Worm (Caenorhabditis elegans) whole organism, L3 larva: Measurements from ENCODE around the gene ZK470.4.

ENCODE experiments used
- R02D3.7 ChIP-seq: fragments of 150-350 bp; optimal IDR thresholded peaks from 2 replicates; lab custom pipeline; 2014; ENCODE audit warnings: missing biosample characterization, missing genetic modification characterization
- ZK546.5 ChIP-seq: sonication (generic microtip); optimal IDR thresholded peaks from 2 replicates; lab custom pipeline; 2017; ENCODE audit warnings: missing biosample characterization, missing genetic modification characterization
- aly-2 ChIP-seq: fragments of 150-350 bp; optimal IDR thresholded peaks from 2 replicates; lab custom pipeline; 2014; ENCODE audit warnings: missing biosample characterization, missing genetic modification characterization
- ama-1 ChIP-seq: fragments of 150-350 bp; optimal IDR thresholded peaks from 2 replicates; lab custom pipeline; 2018
- ceh-16 ChIP-seq: sonication (generic microtip); optimal IDR thresholded peaks from 2 replicates; lab custom pipeline; 2017; ENCODE audit warnings: missing biosample characterization, missing genetic modification characterization
- ceh-82 ChIP-seq: fragments of 150-350 bp; optimal IDR thresholded peaks from 2 replicates; lab custom pipeline; 2014; ENCODE audit warnings: missing biosample characterization, missing genetic modification characterization
- ceh-9 ChIP-seq: sonication (generic microtip); optimal IDR thresholded peaks from 2 replicates; lab custom pipeline; 2018; ENCODE audit warnings: missing biosample characterization, missing genetic modification characterization
- daf-12 ChIP-seq: fragments of 150-350 bp; optimal IDR thresholded peaks from 2 replicates; lab custom pipeline; 2014; ENCODE audit warnings: missing biosample characterization, missing genetic modification reagents, missing genetic modification characterization
- egl-5 ChIP-seq: fragments of 150-350 bp; optimal IDR thresholded peaks from 2 replicates; lab custom pipeline; 2017; ENCODE audit warnings: missing biosample characterization, missing genetic modification reagents, missing genetic modification characterization, inconsistent platforms
- elt-2 ChIP-seq: sonication (generic microtip); optimal IDR thresholded peaks from 2 replicates; lab custom pipeline; 2016; ENCODE audit warnings: missing genetic modification reagents, mild to moderate bottlenecking, missing genetic modification characterization, missing compliant biosample characterization
- elt-3 ChIP-seq, 3 experiments: fragments of 150-350 bp in 1 of 3; sonication (generic microtip) in 2 of 3; optimal IDR thresholded peaks; 2 replicates in 2 of 3; 4 replicates in 1 of 3; lab custom pipeline; 2014 to 2017; ENCODE audit warnings: missing biosample characterization in 3 of 3, missing genetic modification characterization in 3 of 3
- eor-1 ChIP-seq, 2 experiments: fragments of 150-350 bp; optimal IDR thresholded peaks; 2 replicates each; lab custom pipeline; 2014 to 2018; ENCODE audit warnings: missing biosample characterization in 2 of 2, missing genetic modification characterization in 2 of 2
- fkh-10 ChIP-seq: sonication (generic microtip); optimal IDR thresholded peaks from 2 replicates; lab custom pipeline; 2017; ENCODE audit warnings: missing biosample characterization, missing genetic modification reagents, missing genetic modification characterization
- fkh-2 ChIP-seq: fragments of 150-350 bp; optimal IDR thresholded peaks from 2 replicates; lab custom pipeline; 2014; ENCODE audit warnings: missing biosample characterization, missing genetic modification reagents, missing genetic modification characterization
- hmg-11 ChIP-seq: sonication (generic microtip); optimal IDR thresholded peaks from 2 replicates; lab custom pipeline; 2016; ENCODE audit warnings: missing genetic modification characterization, missing compliant biosample characterization
- jun-1 ChIP-seq: fragments of 150-350 bp; optimal IDR thresholded peaks from 2 replicates; lab custom pipeline; 2014; ENCODE audit warnings: missing biosample characterization, missing genetic modification reagents, missing genetic modification characterization
- lin-15B ChIP-seq: fragments of 150-350 bp; optimal IDR thresholded peaks from 2 replicates; lab custom pipeline; 2014; ENCODE audit warnings: missing biosample characterization, missing genetic modification characterization
- lin-39 ChIP-seq: fragments of 150-350 bp; optimal IDR thresholded peaks from 2 replicates; lab custom pipeline; 2018; ENCODE audit warnings: missing biosample characterization, missing genetic modification reagents, missing genetic modification characterization
- lsy-12 ChIP-seq: sonication (generic microtip); optimal IDR thresholded peaks from 2 replicates; lab custom pipeline; 2016; ENCODE audit warnings: mild to moderate bottlenecking, missing genetic modification characterization, missing compliant biosample characterization
- mdl-1 ChIP-seq: fragments of 150-350 bp; optimal IDR thresholded peaks from 2 replicates; lab custom pipeline; 2014; ENCODE audit warnings: missing biosample characterization, missing genetic modification characterization
- mml-1 ChIP-seq: fragments of 150-350 bp; sonication (generic microtip); optimal IDR thresholded peaks from 3 replicates; lab custom pipeline; 2014; ENCODE audit warnings: missing biosample characterization, missing genetic modification characterization
- nfya-1 ChIP-seq: sonication (generic microtip); optimal IDR thresholded peaks from 2 replicates; lab custom pipeline; 2017; ENCODE audit warnings: missing genetic modification characterization, mild to moderate bottlenecking, missing compliant biosample characterization, antibody characterized with exemption, moderate library complexity; ENCODE audit not compliant: insufficient read depth
- nhr-12 ChIP-seq: fragments of 150-350 bp; optimal IDR thresholded peaks from 2 replicates; lab custom pipeline; 2014; ENCODE audit warnings: missing biosample characterization, missing genetic modification characterization
- nhr-23 ChIP-seq: fragments of 150-350 bp; optimal IDR thresholded peaks from 2 replicates; lab custom pipeline; 2014; ENCODE audit warnings: missing biosample characterization, missing genetic modification reagents, missing genetic modification characterization
- nhr-237 ChIP-seq: fragments of 150-350 bp; optimal IDR thresholded peaks from 2 replicates; lab custom pipeline; 2014; ENCODE audit warnings: missing biosample characterization, missing genetic modification characterization
- nhr-25 ChIP-seq: sonication (generic microtip); optimal IDR thresholded peaks from 2 replicates; lab custom pipeline; 2017; ENCODE audit warnings: missing biosample characterization, missing genetic modification characterization
- nhr-28 ChIP-seq: fragments of 150-350 bp; optimal IDR thresholded peaks from 2 replicates; lab custom pipeline; 2014; ENCODE audit warnings: missing biosample characterization, missing genetic modification characterization
- nhr-43 ChIP-seq: sonication (generic microtip); optimal IDR thresholded peaks from 2 replicates; lab custom pipeline; 2016; ENCODE audit warnings: mild to moderate bottlenecking, missing genetic modification characterization, missing compliant biosample characterization; ENCODE audit not compliant: poor library complexity, severe bottlenecking
- nhr-67 ChIP-seq: fragments of 150-350 bp; optimal IDR thresholded peaks from 2 replicates; lab custom pipeline; 2014; ENCODE audit warnings: missing biosample characterization, missing genetic modification characterization
- nhr-76 ChIP-seq: fragments of 150-350 bp; sonication (generic microtip); optimal IDR thresholded peaks from 5 replicates; lab custom pipeline; 2014; ENCODE audit warnings: missing biosample characterization, missing genetic modification characterization
- nhr-77 ChIP-seq: fragments of 150-350 bp; optimal IDR thresholded peaks from 2 replicates; lab custom pipeline; 2014; ENCODE audit warnings: missing biosample characterization, missing genetic modification characterization
- snpc-4 ChIP-seq: fragments of 150-350 bp; optimal IDR thresholded peaks from 2 replicates; lab custom pipeline; 2014; ENCODE audit warnings: missing biosample characterization, missing genetic modification characterization
- tbx-2 ChIP-seq: sonication (generic microtip); optimal IDR thresholded peaks from 2 replicates; lab custom pipeline; 2016; ENCODE audit warnings: mild to moderate bottlenecking, missing genetic modification characterization, missing compliant biosample characterization
- unc-39 ChIP-seq: sonication (generic microtip); optimal IDR thresholded peaks from 4 replicates; lab custom pipeline; 2017; ENCODE audit warnings: missing biosample characterization, missing genetic modification characterization
- unc-62 ChIP-seq: fragments of 150-350 bp; sonication (generic microtip); optimal IDR thresholded peaks from 4 replicates; lab custom pipeline; 2014; ENCODE audit warnings: missing biosample characterization, missing genetic modification reagents, missing genetic modification characterization
- zag-1 ChIP-seq: fragments of 150-350 bp; optimal IDR thresholded peaks from 2 replicates; lab custom pipeline; 2014; ENCODE audit warnings: missing biosample characterization, missing genetic modification characterization
- ztf-11 ChIP-seq: fragments of 150-350 bp; optimal IDR thresholded peaks from 2 replicates; lab custom pipeline; 2014; ENCODE audit warnings: missing biosample characterization, missing genetic modification characterization
- ztf-4 ChIP-seq: fragments of 150-350 bp; optimal IDR thresholded peaks from 2 replicates; lab custom pipeline; 2014; ENCODE audit warnings: missing biosample characterization, missing genetic modification characterization

Gene ZK470.4

DNA sequence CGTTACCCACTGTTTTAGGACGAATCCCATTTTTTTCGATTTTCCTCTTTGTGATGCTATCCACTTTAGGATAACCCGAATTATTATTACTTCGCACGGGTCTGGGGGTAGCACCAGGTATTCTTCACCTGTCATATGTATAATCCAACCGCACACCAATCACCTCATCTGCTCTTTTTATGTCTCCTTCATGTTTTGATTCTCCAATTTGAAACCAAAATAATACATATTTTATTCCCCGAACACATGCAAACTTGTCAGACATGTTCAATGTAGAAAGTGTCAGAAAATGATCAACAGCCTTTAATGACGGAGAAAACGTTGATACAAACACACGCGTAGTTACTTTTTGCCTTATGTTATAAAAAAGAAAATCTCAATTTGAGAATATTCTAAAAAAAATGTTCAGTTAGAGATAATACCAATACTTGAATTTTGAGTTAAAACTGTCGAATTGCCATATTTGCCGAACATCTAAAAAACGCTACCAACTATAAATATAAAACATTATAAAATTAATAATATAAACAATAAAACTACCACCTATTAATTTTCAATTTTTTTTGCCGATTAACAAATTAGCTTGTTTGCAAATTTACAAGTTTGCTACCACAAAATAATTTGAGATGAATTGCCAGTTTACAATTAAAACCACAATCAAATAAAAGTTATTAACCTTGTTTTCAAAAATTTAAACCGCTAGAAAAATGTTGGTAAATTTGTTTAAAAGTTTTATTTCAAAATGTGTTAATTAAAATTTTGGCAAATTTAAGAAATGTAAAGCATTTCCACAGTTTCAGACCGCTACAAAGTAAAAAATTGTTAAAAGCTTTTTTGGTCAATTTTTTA, 8.3 kb upstream of the ZK470.4 start (continued):
- TF ChIP-seq ama-1 = peak; percentile 97
- peak; percentile 19 for TF ChIP-seq tbx-2 (tag; lab: Kevin White, UChicago)
- TF ChIP-seq R02D3.7 (tag; lab: Kevin White, UChicago) = no peak
- no peak for TF ChIP-seq zag-1 (tag; lab: Kevin White, UChicago)
- no peak for TF ChIP-seq fkh-2 (tag; lab: Kevin White, UChicago)
- TF ChIP-seq nhr-237 = no peak
- TF ChIP-seq nfya-1 = peak; percentile 67
- no peak for TF ChIP-seq mml-1 (tag; lab: Kevin White, UChicago)
- no peak for TF ChIP-seq nhr-12 (tag; lab: Kevin White, UChicago)
- no peak for TF ChIP-seq lin-15B (tag; lab: Kevin White, UChicago)
- peak; percentile 28 for TF ChIP-seq aly-2 (tag; lab: Kevin White, UChicago)
- TF ChIP-seq nhr-28 = no peak
- TF ChIP-seq ceh-82 = no peak
- TF ChIP-seq lin-39 (tag; lab: Kevin White, UChicago) = no peak
- TF ChIP-seq elt-2 (tag; lab: Kevin White, UChicago) = peak; percentile 1
- no peak for TF ChIP-seq unc-39 (tag; lab: Kevin White, UChicago)
- TF ChIP-seq nhr-76 (tag; lab: Kevin White, UChicago) = no peak
- no peak for TF ChIP-seq ceh-9 (tag; lab: Kevin White, UChicago)
- TF ChIP-seq ztf-4 (tag; lab: Kevin White, UChicago) = peak; percentile 92
- TF ChIP-seq elt-3 (tag; optimal IDR thresholded peaks at IDR 0.05; lab: Kevin White, UChicago) = peak in 1 of 3 experiments; percentile 69
- TF ChIP-seq ceh-16 (tag; lab: Kevin White, UChicago) = no peak
- no peak for TF ChIP-seq daf-12 (tag; lab: Kevin White, UChicago)

DNA sequence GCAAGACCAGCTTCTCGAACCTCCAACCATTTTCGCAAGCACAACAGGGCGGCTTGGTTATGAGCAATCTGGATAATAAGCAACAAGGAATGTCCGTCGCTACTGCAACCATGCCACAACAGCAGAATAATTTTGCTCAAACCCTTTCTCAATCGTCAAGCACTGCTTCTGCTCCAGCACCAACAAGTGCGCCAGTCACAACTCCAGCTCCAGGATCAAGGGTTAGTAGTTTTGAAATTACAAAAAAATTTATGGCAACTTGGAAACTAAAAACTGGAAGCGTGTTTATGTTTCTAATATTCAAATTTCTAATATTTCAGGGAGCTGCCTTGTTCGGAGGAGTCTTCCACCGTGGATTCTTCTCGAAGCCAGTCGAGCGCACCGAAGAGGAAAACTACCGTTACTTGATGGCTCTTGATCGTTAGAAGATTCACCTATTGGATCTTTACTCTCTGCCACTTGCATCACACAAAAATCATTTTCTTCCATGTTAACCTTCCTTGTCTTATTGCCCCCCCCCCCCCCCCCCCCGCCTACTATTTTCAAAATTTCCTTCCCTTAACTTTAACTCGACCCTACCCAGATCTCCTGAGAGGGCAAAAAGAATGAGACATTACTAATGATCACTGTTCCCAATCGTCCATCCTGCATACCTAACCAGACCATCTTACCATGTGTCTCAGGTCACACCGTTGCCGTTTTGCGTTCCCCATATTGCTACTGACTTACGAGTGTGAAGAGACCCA, 7.4 kb upstream of the ZK470.4 start:
- TF ChIP-seq nhr-28 (no peak), nhr-23 (tag; lab: Kevin White, UChicago) (no peak), nhr-43 (tag; lab: Kevin White, UChicago) (peak; percentile 73), ama-1 (peak; percentile 79), nhr-25 (tag; lab: Kevin White, UChicago) (peak; percentile 16), lsy-12 (tag; lab: Kevin White, UChicago) (peak; percentile 24)

DNA sequence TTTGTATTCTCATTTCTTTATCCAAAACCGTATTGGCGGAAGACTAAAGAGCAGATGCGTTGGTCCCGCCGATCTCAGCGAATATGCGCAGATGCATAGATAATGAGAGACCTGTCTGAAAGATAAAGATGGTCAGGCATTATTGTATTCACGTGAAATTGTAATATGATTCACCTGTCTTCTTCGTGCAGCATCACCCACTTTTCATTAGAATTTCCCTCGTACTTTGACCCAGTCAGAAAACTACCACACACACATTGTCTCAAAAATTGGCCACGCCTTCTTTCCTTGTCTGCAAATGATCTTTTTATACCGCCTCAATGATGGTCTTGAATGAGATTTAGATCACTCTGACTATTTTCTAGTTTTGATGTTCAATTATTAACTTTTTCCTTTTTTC, 6.5 kb upstream of the ZK470.4 start:
- TF ChIP-seq nhr-43 (tag; lab: Kevin White, UChicago) = peak; percentile 42
- peak; percentile 62 for TF ChIP-seq ama-1
- TF ChIP-seq nhr-23 (tag; lab: Kevin White, UChicago) = peak; percentile 44
- peak; percentile 59 for TF ChIP-seq mml-1 (tag; lab: Kevin White, UChicago)
- no peak for TF ChIP-seq fkh-2 (tag; lab: Kevin White, UChicago)
- no peak for TF ChIP-seq lsy-12 (tag; lab: Kevin White, UChicago)

DNA sequence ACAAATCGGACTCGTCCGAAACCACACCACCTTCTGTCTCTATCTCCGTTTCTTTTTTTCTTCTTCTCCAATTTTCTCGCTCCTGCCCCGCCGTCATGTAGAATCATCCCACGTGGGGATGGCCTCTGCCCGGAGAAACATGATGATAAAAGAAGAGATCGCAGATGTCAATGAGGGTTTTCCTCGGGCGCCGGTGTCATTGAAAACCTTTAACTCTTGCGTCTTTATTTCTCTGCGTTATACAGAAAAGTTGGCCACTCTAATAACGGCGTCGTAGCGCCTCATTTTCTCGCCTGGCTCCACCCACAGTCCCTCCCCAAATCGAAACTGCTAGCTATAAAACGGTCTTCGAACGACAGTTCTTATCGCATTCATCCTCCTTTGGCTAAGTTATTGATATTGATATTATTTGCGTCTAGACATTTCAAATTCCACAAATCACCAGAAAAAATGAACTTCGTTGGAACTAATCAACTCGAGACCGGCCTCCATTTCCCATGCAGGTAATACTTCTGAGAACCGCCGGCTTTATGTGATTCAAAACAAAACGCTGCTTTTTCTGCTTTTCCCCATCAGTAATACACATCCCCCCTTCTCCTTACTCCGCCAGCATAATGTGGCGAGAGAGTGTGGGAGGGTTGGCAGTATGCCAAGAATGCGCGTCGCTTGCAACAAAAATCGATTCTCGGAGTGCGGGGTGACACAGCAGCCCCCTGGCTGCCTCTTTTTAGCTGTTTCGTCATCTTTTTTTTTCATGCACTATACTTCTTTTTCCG, 5.7 kb upstream of the ZK470.4 start:
- TF ChIP-seq nhr-237 (no peak), lsy-12 (tag; lab: Kevin White, UChicago) (no peak), unc-62 (GFP tag; lab: Kevin White, UChicago) (peak; percentile 54), nhr-76 (tag; lab: Kevin White, UChicago) (no peak), nfya-1 (peak; percentile 57), snpc-4 (no peak), fkh-2 (tag; lab: Kevin White, UChicago) (no peak), ztf-11 (tag; lab: Kevin White, UChicago) (no peak), ama-1 (peak; percentile 86), jun-1 (tag; lab: Kevin White, UChicago) (peak; percentile 14), egl-5 (tag; lab: Kevin White, UChicago) (peak; percentile 24), nhr-25 (tag; lab: Kevin White, UChicago) (peak; percentile 50), fkh-10 (GFP tag; lab: Kevin White, UChicago) (peak; percentile 29), eor-1 (tag; optimal IDR thresholded peaks at IDR 0.05; lab: Kevin White, UChicago) (no peak), hmg-11 (tag; lab: Kevin White, UChicago) (peak; percentile 50), tbx-2 (tag; lab: Kevin White, UChicago) (peak; percentile 36), mdl-1 (tag; lab: Kevin White, UChicago) (peak; percentile 88), nhr-77 (tag; lab: Kevin White, UChicago) (no peak), R02D3.7 (tag; lab: Kevin White, UChicago) (no peak), aly-2 (tag; lab: Kevin White, UChicago) (no peak), daf-12 (tag; lab: Kevin White, UChicago) (no peak), mml-1 (tag; lab: Kevin White, UChicago) (no peak), ZK546.5 (tag; lab: Kevin White, UChicago) (no peak), nhr-23 (tag; lab: Kevin White, UChicago) (peak; percentile 73), elt-3 (tag; optimal IDR thresholded peaks at IDR 0.05; lab: Kevin White, UChicago) (peak in 1 of 3 experiments; percentile 13), nhr-43 (tag; lab: Kevin White, UChicago) (peak; percentile 64), lin-15B (tag; lab: Kevin White, UChicago) (no peak), lin-39 (tag; lab: Kevin White, UChicago) (peak; percentile 84), nhr-67 (no peak), ceh-16 (tag; lab: Kevin White, UChicago) (no peak), elt-2 (tag; lab: Kevin White, UChicago) (peak; percentile 86)
